Fruit fly (Drosophila melanogaster) whole organism, prepupa: ENCODE data around the gene CG14957.
A peak's percentile ranks its signal among the peaks of the same experiment; 100 is the strongest.

ENCODE experiments used
- CG10631 ChIP-seq: fragments of 200-800 bp; sonication (Bioruptor generic); optimal IDR thresholded peaks from 2 replicates; lab custom pipeline; 2016; ENCODE audit warnings: missing biosample characterization, missing genetic modification characterization
- CG10669 ChIP-seq: fragments of 200-800 bp; sonication (Bioruptor generic); optimal IDR thresholded peaks from 3 replicates; lab custom pipeline; 2018; ENCODE audit warnings: missing biosample characterization, mild to moderate bottlenecking, missing genetic modification characterization, moderate library complexity
- CG11762 ChIP-seq: fragments of 200-800 bp; sonication (Bioruptor generic); optimal IDR thresholded peaks from 3 replicates; lab custom pipeline; 2016; ENCODE audit warnings: missing biosample characterization, missing genetic modification characterization; ENCODE audit not compliant: insufficient read depth
- CG11902 ChIP-seq: fragments of 200-800 bp; sonication (Bioruptor generic); optimal IDR thresholded peaks from 3 replicates; lab custom pipeline; 2016; ENCODE audit warnings: missing biosample characterization, missing genetic modification characterization
- CG15336 ChIP-seq: fragments of 200-800 bp; sonication (Bioruptor generic); IDR thresholded peaks from 2 replicates; pipeline ENCODE4 v1.3.6; 2022; ENCODE audit warnings: missing biosample characterization, missing genetic modification characterization
- CG1621 ChIP-seq: fragments of 200-800 bp; sonication (Bioruptor generic); optimal IDR thresholded peaks from 3 replicates; lab custom pipeline; 2018; ENCODE audit warnings: missing biosample characterization, mild to moderate bottlenecking, missing genetic modification characterization
- CG32006 ChIP-seq: fragments of 200-800 bp; sonication (Bioruptor generic); optimal IDR thresholded peaks from 3 replicates; lab custom pipeline; 2017; ENCODE audit warnings: missing biosample characterization, mild to moderate bottlenecking, missing genetic modification characterization
- CG34406 ChIP-seq: fragments of 200-800 bp; sonication (Bioruptor generic); optimal IDR thresholded peaks from 3 replicates; lab custom pipeline; 2016; ENCODE audit warnings: missing biosample characterization, missing genetic modification characterization
- CG4318 ChIP-seq: fragments of 200-800 bp; sonication (Bioruptor generic); optimal IDR thresholded peaks from 3 replicates; lab custom pipeline; 2017; ENCODE audit warnings: missing biosample characterization, mild to moderate bottlenecking, missing genetic modification characterization
- CG6163 ChIP-seq: fragments of 200-800 bp; sonication (Bioruptor generic); IDR thresholded peaks from 3 replicates; pipeline ENCODE4 v1.3.6; 2022; ENCODE audit warnings: missing biosample characterization, missing genetic modification characterization
- CG6276 ChIP-seq: fragments of 200-800 bp; sonication (Bioruptor generic); optimal IDR thresholded peaks from 2 replicates; lab custom pipeline; 2017; ENCODE audit warnings: missing biosample characterization, mild to moderate bottlenecking, missing genetic modification characterization
- CG6854 ChIP-seq: fragments of 200-800 bp; sonication (Bioruptor generic); optimal IDR thresholded peaks from 2 replicates; lab custom pipeline; 2017; ENCODE audit warnings: missing biosample characterization, mild to moderate bottlenecking, missing genetic modification characterization
- CG8632 ChIP-seq: fragments of 200-800 bp; sonication (Bioruptor generic); optimal IDR thresholded peaks from 3 replicates; lab custom pipeline; 2016; ENCODE audit warnings: missing biosample characterization, missing genetic modification characterization
- CG9139 ChIP-seq: fragments of 200-800 bp; sonication (Bioruptor generic); optimal IDR thresholded peaks from 3 replicates; lab custom pipeline; 2017; ENCODE audit warnings: missing biosample characterization, mild to moderate bottlenecking, missing genetic modification characterization
- Eip75B ChIP-seq: fragments of 200-800 bp; sonication (Bioruptor generic); optimal IDR thresholded peaks from 3 replicates; lab custom pipeline; 2016; ENCODE audit warnings: missing biosample characterization, missing genetic modification characterization
- Eip78C ChIP-seq: fragments of 200-800 bp; sonication (Bioruptor generic); peaks from one replicate; lab custom pipeline; 2016; ENCODE audit warnings: missing biosample characterization, missing genetic modification characterization
- Hr38 ChIP-seq: sonication (Bioruptor generic); optimal IDR thresholded peaks from 2 replicates; lab custom pipeline; 2016; ENCODE audit warnings: missing biosample characterization, missing genetic modification characterization
- Met ChIP-seq: fragments of 200-800 bp; sonication (Bioruptor generic); optimal IDR thresholded peaks from 3 replicates; lab custom pipeline; 2016; ENCODE audit warnings: missing biosample characterization, missing genetic modification characterization
- OdsH ChIP-seq: fragments of 200-800 bp; sonication (Bioruptor generic); optimal IDR thresholded peaks from 3 replicates; lab custom pipeline; 2016; ENCODE audit warnings: missing biosample characterization, missing genetic modification characterization
- Smox ChIP-seq: fragments of 200-800 bp; sonication (Bioruptor generic); optimal IDR thresholded peaks from 3 replicates; lab custom pipeline; 2016; ENCODE audit warnings: missing biosample characterization, missing genetic modification characterization
- Sox102F ChIP-seq: fragments of 200-800 bp; sonication (Bioruptor generic); optimal IDR thresholded peaks from 2 replicates; lab custom pipeline; 2016; ENCODE audit warnings: missing biosample characterization, mild to moderate bottlenecking, missing genetic modification characterization
- Sox14 ChIP-seq: fragments of 200-800 bp; sonication (Bioruptor generic); optimal IDR thresholded peaks from 3 replicates; lab custom pipeline; 2016; ENCODE audit warnings: missing biosample characterization, missing genetic modification characterization
- Sox15 ChIP-seq: fragments of 200-800 bp; sonication (Bioruptor generic); optimal IDR thresholded peaks from 3 replicates; lab custom pipeline; 2016; ENCODE audit warnings: missing biosample characterization, missing genetic modification characterization
- achi ChIP-seq: fragments of 200-800 bp; sonication (Bioruptor generic); optimal IDR thresholded peaks from 3 replicates; lab custom pipeline; 2016; ENCODE audit warnings: missing biosample characterization, missing genetic modification characterization
- acj6 ChIP-seq: fragments of 200-800 bp; sonication (Bioruptor generic); optimal IDR thresholded peaks from 3 replicates; lab custom pipeline; 2016; ENCODE audit warnings: missing biosample characterization, missing genetic modification characterization
- cyc ChIP-seq: fragments of 200-800 bp; sonication (Bioruptor generic); optimal IDR thresholded peaks from 3 replicates; lab custom pipeline; 2016; ENCODE audit warnings: missing biosample characterization, missing genetic modification characterization
- eg ChIP-seq: fragments of 200-800 bp; sonication (Bioruptor generic); IDR thresholded peaks from 3 replicates; pipeline ENCODE4 v1.3.6; 2022; ENCODE audit warnings: missing biosample characterization, missing genetic modification characterization
- fd85E ChIP-seq: fragments of 200-800 bp; sonication (Bioruptor generic); optimal IDR thresholded peaks from 3 replicates; lab custom pipeline; 2016; ENCODE audit warnings: missing biosample characterization, missing genetic modification characterization
- fkh ChIP-seq: fragments of 200-800 bp; sonication (Bioruptor generic); optimal IDR thresholded peaks from 3 replicates; lab custom pipeline; 2017; ENCODE audit warnings: missing biosample characterization, mild to moderate bottlenecking, missing genetic modification characterization, moderate library complexity
- pdm3 ChIP-seq: fragments of 200-800 bp; sonication (Bioruptor generic); optimal IDR thresholded peaks from 3 replicates; lab custom pipeline; 2016; ENCODE audit warnings: missing biosample characterization, missing genetic modification characterization
- spab ChIP-seq: fragments of 200-800 bp; sonication (Bioruptor generic); optimal IDR thresholded peaks from 2 replicates; lab custom pipeline; 2017; ENCODE audit warnings: missing biosample characterization, mild to moderate bottlenecking, missing genetic modification characterization, missing genetic modification reagents
- ss ChIP-seq, 2 experiments: fragments of 200-800 bp; sonication (Bioruptor generic); optimal IDR thresholded peaks; 2 replicates in 1 of 2; 3 replicates in 1 of 2; lab custom pipeline; 2017 to 2018; ENCODE audit warnings: mild to moderate bottlenecking in 2 of 2, missing biosample characterization in 2 of 2, missing genetic modification characterization in 2 of 2, moderate library complexity in 1 of 2
- svp ChIP-seq: fragments of 200-800 bp; sonication (Bioruptor generic); peaks from one replicate; lab custom pipeline; 2016; ENCODE audit warnings: missing biosample characterization, missing genetic modification characterization
- topi ChIP-seq: fragments of 200-800 bp; sonication (Bioruptor generic); optimal IDR thresholded peaks from 3 replicates; lab custom pipeline; 2016; ENCODE audit warnings: missing biosample characterization, missing genetic modification characterization
- vri ChIP-seq: fragments of 200-800 bp; sonication (Bioruptor generic); optimal IDR thresholded peaks from 3 replicates; lab custom pipeline; 2016; ENCODE audit warnings: missing biosample characterization, mild to moderate bottlenecking, missing genetic modification characterization

CG14957 gene

DNA sequence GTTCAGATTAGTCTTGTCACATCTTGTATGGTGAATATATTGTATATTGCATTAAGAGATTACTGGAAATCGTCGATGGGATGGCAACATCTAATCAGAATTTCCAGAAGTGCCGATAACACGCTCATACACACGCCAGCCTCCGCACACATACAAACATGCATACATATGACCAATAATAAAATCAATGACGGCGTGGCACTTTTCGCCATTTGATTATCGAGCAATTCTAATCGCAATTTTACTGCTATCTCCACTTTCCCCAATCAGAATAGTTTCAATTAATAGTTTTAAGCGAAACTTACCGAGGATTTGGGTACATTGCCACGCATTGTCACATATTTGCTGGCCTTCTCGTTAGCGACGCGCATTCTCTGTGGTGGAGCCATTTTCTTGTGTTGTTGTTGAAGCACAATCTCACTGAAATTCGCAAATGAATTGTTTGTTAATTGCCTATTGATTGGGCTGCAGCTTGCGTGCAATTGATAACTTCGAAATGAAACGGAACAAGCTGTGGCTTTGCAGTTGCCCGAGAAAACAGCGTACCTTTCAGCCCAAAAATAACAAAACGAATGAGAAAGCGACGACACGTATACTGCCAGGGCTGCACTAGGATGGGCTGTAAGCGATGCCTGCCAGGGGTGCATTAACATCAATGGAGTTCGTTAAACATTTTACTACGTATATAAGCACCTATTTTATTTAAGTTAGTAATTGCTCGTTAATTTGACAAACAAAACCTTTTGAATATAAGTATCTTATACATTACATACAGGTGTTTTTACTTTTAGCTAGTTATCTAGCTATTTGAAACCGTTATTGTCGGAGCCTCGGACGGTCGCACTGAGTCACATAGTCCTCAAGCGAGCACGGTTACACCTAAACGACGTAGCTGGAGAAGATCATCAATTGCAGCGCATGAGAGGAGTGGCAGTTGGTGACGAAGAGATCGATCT, 11.4 kb downstream of the CG14957 start, which contains the start of the genes CG32276 and gry (continued):
- peak; percentile 64 for TF ChIP-seq CG11762 (GFP tag; lab: Kevin White, UChicago)
- no peak for TF ChIP-seq Eip78C (GFP tag; lab: Kevin White, UChicago)
- TF ChIP-seq CG6854 (GFP tag; lab: Kevin White, UChicago) = peak; percentile 71
- TF ChIP-seq Sox14 (GFP tag; lab: Kevin White, UChicago) = no peak
- peak; percentile 0 for TF ChIP-seq Hr38
- TF ChIP-seq svp (GFP tag; lab: Kevin White, UChicago) = peak; percentile 86
- TF ChIP-seq fd85E (GFP tag; lab: Kevin White, UChicago) = peak; percentile 3
- no peak for TF ChIP-seq CG10669
- peak; percentile 70 for TF ChIP-seq topi (GFP tag; lab: Kevin White, UChicago)
- no peak for TF ChIP-seq CG10631 (GFP tag; lab: Kevin White, UChicago)
- TF ChIP-seq fkh (GFP tag; lab: Kevin White, UChicago) = peak; percentile 20

DNA sequence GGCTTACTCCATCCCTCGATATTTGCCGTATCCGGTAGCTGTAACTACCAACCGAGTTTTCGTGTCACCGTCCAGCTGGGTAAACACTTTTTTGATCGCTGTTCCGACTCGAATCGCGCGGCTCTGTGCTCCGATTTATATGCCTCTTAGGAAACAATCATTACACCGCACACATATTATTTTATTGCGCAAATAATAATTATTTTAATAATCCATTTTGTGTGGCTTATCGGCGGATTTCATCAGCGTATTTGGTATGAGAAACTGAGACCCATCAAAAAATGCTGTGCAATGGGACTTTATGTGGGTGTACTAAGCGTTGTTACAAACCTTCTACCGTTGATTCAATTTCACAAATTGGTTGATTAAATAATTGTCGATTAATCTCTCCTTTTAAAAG, 15.7 kb downstream of the CG14957 start, which contains the start of gene CG32271:
TSS of gene CG32271 (minus strand) at position 101 of the 400 bp plus-strand sequence.
- TF ChIP-seq fd85E (GFP tag; lab: Kevin White, UChicago) (no peak), spab (no peak), CG1621 (tag; lab: Kevin White, UChicago) (no peak), CG4318 (no peak), Sox14 (GFP tag; lab: Kevin White, UChicago) (no peak), CG32006 (GFP tag; lab: Kevin White, UChicago) (no peak), CG15336 (no peak), OdsH (no peak), Met (GFP tag; lab: Kevin White, UChicago) (no peak)

DNA sequence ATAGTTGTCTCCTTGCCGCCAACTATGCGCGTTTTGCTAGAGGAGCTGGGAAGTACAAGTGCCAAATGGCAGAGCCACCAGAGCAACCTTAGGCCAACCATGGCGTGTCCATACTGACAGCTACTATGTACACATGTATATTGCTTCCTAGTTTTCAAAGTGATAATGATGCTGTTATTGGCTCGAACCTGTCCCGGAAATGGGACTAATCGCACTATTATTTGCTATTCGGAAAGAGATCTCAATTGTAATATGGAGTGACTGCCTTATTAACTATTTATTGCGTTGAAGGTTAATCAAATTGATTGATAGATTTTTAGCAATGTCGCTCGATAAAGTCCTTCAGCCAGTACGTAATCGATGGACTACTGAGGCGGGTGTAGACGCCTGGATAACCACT, 17.0 kb downstream of the CG14957 start, which contains the start of gene CG33159:
TSS of gene CG33159 (minus strand) at position 101 of the 400 bp plus-strand sequence.
- TF ChIP-seq Sox15 (GFP tag; lab: Kevin White, UChicago) (no peak), spab (no peak), eg (GFP tag; lab: Robert Waterston, UW) (no peak), Sox102F (GFP tag; lab: Kevin White, UChicago) (no peak), CG11762 (GFP tag; lab: Kevin White, UChicago) (no peak), achi (no peak), CG9139 (GFP tag; lab: Kevin White, UChicago) (no peak), ss (GFP tag; optimal IDR thresholded peaks at IDR 0.05; lab: Kevin White, UChicago) (no peak), Smox (no peak), CG34406 (GFP tag; lab: Kevin White, UChicago) (no peak), vri (GFP tag; lab: Kevin White, UChicago) (no peak), CG1621 (tag; lab: Kevin White, UChicago) (no peak), Eip75B (GFP tag; lab: Kevin White, UChicago) (no peak), fd85E (GFP tag; lab: Kevin White, UChicago) (no peak), CG6276 (GFP tag; lab: Kevin White, UChicago) (no peak), CG6163 (GFP tag; lab: Robert Waterston, UW) (no peak), acj6 (GFP tag; lab: Kevin White, UChicago) (no peak), Met (GFP tag; lab: Kevin White, UChicago) (no peak), CG11902 (GFP tag; lab: Kevin White, UChicago) (no peak), cyc (no peak)

DNA sequence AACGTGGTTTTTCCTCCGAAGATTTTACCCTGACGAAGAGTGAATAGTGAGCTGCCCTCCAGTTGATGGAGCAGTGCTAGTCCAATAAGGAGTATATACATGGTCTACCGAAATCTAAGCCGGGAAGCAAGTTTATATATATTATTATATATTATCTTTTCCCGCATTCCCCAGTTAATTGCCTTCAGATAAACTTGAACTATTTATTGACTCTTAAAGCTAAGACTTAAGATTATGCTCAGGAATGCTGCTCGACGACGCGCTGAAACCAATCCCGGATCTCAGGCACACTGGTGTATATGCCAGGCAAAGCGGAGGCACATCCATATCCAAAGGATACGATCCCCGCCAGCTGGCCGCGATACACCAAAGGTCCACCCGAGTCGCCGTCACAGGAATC, 18.0 kb downstream of the CG14957 start, which contains the start of gene CG32277:
TSS of gene CG32277 (minus strand) at position 101 of the 400 bp plus-strand sequence.
- TF ChIP-seq CG8632 (no peak), pdm3 (GFP tag; lab: Kevin White, UChicago) (no peak), CG10631 (GFP tag; lab: Kevin White, UChicago) (no peak)
